Worm (Caenorhabditis elegans): Measurements from ENCODE around the gene cnc-7.
"Not testable (repeated sequence)": the region's sequence is repeated elsewhere in the genome, so short reads cannot be mapped to it uniquely, and the experiment has no call there.

cnc-7 gene

DNA sequence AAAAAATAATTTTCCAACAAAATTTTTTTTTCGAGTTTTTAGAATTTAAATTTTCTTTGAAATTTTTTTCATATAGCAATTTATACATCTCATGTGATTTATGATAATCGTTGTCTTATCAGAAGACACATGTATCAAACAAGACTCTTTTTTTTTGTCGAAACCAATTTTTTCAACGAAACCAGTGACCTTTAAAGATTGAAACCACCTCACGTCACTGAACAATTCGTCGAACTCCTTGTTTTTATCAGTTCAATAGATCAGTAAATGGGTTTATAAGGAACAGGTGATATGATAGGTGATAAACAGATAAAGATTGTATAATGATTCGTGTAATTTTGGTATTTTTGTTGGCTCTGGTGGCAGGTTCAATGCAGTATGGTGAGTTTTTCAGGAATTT is at the start of gene cnc-7:
Gene cnc-7, plus strand, starts transcription at position 301 of the 400 bp plus-strand sequence.
- TF ChIP-seq him-1 (tag; optimal IDR thresholded peaks at IDR 0.05) (no peak), dao-5 (tag; optimal IDR thresholded peaks at IDR 0.05) (no peak), W03F9.2 (tag; optimal IDR thresholded peaks at IDR 0.05) (no peak)

DNA sequence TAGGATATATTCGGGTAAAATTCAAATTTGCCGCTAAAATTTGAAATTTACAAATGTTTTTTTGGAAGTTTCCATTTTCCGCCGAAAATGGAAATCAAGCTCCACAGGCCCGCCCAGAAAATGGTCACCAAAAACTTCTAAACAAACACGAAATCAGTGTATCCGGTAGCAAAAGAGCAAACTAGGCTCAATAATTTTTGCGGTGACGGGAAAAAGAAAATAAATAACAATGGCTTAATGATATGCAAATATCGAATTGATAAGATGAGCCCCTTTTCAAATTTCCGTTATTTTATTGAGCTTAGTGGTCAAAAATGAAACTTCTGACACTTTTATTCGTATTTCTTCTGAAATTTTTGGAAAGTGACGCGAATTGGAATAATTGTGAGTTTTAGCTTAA is 49.0 kb upstream of the cnc-7 start, which contains the start of gene Y38H6A.3:
Gene Y38H6A.3, plus strand, starts transcription at position 301 of the 400 bp plus-strand sequence.
- TF ChIP-seq dao-5 (tag; optimal IDR thresholded peaks at IDR 0.05), result no peak
- no peak for TF ChIP-seq him-1 (tag; optimal IDR thresholded peaks at IDR 0.05)
- no peak for TF ChIP-seq W03F9.2 (tag; optimal IDR thresholded peaks at IDR 0.05)

DNA sequence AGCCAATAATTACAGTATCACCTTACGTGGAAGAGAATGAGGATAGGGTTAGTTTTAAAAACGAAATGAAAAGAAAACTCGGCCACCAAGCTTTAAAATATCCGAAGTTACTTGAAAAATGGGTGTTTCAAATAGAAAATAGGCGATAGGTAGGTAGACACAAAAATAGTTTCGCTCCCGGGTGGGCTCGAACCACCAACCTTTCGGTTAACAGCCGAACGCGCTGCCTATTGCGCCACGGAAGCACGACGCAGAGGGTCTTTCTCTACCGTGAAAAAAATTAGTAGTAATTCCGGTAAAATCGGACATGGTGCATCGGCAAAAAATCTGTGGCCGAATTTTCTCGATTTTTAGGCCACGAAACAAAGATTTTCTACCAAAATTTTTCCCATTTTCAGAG is 46.2 kb upstream of the cnc-7 start:
- no peak for TF ChIP-seq dao-5 (tag; optimal IDR thresholded peaks at IDR 0.05)
- no peak for TF ChIP-seq him-1 (tag; optimal IDR thresholded peaks at IDR 0.05)
- no peak for TF ChIP-seq W03F9.2 (tag; optimal IDR thresholded peaks at IDR 0.05)

DNA sequence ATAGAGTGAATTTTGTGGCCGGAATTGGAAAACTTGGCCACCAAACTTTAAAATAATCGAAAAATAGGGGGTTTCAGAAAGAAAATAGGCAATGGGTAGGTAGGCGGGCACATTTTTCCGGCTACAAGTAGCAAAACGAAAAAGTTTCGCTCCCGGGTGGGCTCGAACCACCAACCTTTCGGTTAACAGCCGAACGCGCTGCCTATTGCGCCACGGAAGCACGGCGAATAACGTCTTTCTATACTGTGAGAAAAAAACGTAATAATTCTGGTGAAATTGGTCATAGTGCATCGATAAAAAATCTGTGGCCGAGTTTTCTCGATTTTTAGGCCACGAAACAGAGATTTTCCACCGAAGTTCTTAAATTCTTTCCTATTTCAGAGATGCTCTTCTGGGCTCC is 43.5 kb upstream of the cnc-7 start:
- no peak for TF ChIP-seq him-1 (tag; optimal IDR thresholded peaks at IDR 0.05)
- no peak for TF ChIP-seq dao-5 (tag; optimal IDR thresholded peaks at IDR 0.05)
- TF ChIP-seq W03F9.2 (tag; optimal IDR thresholded peaks at IDR 0.05), result no peak

DNA sequence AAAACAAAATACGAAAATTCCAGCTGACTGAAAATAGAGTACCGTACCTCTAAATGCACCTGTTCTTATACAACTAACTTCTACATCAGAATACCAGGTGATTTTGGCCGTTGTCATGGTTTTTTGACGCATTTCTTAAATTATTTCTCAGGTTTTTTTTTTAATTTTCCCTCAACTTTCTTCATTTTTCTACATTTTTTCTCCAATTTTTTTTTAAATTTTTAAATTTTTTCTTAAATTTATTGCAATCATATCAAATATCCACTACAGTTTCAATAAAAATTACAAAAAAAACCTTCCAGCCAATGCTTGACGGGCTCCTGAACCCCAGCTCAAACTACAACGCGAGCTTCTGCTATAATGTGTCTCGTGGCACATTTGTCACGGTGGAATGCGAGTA is 42.7 kb upstream of the cnc-7 start, which contains the start of gene K02E2.1:
Gene K02E2.1, plus strand, starts transcription at position 301 of the 400 bp plus-strand sequence.
- TF ChIP-seq dao-5 (tag; optimal IDR thresholded peaks at IDR 0.05), result no peak
- TF ChIP-seq W03F9.2 (tag; optimal IDR thresholded peaks at IDR 0.05), result no peak
- no peak for TF ChIP-seq him-1 (tag; optimal IDR thresholded peaks at IDR 0.05)

DNA sequence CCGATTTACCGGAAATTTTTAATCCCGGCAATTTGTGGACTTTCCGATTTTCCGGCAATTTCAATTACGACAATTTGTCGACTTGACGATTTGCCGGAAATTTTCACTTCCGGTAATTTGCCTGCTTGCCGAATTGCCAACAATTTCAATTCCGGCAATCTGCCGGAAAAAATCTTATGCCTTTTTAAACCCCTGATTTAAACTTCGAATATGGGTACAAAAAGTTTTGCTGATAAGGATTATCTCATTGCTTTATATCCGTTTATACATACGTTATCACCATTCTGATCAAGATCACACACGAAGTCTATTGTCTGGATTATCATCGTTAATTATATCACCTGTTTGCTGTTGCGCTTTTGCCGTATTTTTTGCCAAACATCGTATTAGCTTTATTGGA is 37.4 kb upstream of the cnc-7 start, which contains the start of gene grd-11:
Gene grd-11, plus strand, starts transcription at position 301 of the 400 bp plus-strand sequence.
- TF ChIP-seq W03F9.2 (tag; optimal IDR thresholded peaks at IDR 0.05) (no peak), dao-5 (tag; optimal IDR thresholded peaks at IDR 0.05) (no peak), him-1 (tag; optimal IDR thresholded peaks at IDR 0.05) (no peak)

DNA sequence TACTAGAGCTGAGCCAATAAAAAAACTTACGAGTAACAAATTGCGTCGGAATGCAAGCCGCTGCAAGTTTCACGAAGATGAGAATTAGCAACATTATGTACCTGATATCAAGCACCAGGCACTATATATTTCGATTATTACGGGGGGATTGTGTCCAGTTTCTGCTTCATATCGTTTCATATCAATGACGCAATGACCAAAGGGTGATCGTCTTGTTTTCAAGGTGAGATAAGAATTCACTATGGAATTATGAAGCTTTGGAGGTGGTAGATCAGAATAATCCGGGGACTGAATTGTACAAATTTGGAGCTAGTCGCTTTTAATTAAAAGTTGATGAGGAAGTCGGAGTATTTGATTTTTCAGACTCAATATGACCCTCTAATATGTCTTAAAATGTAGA is 27.0 kb upstream of the cnc-7 start, which contains the start of gene K02E2.8:
Gene K02E2.8, minus strand, starts transcription at position 101 of the 400 bp plus-strand sequence.
- no peak for TF ChIP-seq dao-5 (tag; optimal IDR thresholded peaks at IDR 0.05)

DNA sequence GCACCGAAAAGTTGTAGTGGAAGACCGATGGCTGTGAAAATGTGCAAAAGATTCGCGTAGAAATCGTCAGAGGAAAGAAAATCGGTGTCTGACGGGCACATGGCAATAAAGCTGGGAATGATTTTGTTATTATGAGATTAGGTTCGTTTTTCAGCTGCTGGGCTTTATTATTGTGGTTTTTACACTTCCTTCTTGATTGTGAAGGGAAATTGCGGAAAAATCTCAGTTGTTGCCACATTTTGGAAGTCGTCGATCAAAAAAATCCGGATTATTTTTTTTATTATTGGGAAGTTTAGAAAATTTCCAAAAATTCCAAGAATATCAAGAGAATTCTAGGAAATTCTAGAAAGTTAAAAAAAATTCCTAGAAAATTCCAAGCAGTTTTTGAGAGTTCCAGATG is 24.7 kb upstream of the cnc-7 start, which contains the start of gene srh-177:
Gene srh-177, minus strand, starts transcription at position 101 of the 400 bp plus-strand sequence.
- TF ChIP-seq him-1, dao-5, W03F9.2 (tag; optimal IDR thresholded peaks at IDR 0.05): not testable (repeated sequence)

DNA sequence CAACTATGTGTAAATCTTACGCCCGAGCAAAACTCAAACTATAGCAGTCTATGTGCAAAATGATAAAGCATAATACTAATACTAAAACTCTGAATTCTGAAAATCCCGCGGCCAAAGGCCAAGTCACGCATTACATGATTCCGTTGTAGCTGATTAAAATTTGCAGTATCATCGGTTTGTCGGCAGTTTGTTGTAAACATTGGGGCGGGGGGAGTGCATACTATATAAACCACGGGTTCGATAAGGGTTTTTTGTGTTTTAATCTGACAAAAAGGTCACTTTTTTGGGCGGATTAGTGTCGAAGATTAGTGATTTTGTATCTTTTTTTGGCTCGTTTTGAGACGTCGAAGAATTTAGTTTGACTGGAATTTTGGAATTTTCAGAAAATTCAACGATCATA is 19.4 kb upstream of the cnc-7 start:
- TF ChIP-seq W03F9.2 (tag; optimal IDR thresholded peaks at IDR 0.05), result no peak
- no peak for TF ChIP-seq him-1 (tag; optimal IDR thresholded peaks at IDR 0.05)
- TF ChIP-seq dao-5 (tag; optimal IDR thresholded peaks at IDR 0.05), result no peak

DNA sequence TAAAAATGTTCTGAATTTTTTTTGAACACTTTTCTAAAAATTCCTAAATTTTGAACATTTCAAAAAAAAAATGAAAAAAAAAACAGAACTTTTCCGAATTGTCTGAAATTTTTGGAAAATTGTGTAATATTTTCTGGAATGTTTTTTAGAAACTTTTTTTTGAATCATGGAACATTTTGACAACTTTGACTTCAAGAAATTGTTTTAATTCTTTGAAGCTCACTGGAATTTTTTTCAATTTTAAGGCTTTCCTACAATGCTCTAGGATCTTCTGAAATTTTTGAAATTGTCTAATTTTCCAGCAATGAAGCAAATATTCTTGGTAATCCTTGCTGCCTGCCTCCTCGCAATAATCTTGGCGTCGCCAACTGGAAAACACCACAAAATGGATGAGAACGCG is 18.6 kb upstream of the cnc-7 start, which contains the start of gene ins-35:
Gene ins-35, plus strand, starts transcription at position 301 of the 400 bp plus-strand sequence.
- no peak for TF ChIP-seq him-1 (tag; optimal IDR thresholded peaks at IDR 0.05)
- no peak for TF ChIP-seq W03F9.2 (tag; optimal IDR thresholded peaks at IDR 0.05)
- TF ChIP-seq dao-5 (tag; optimal IDR thresholded peaks at IDR 0.05), result no peak

DNA sequence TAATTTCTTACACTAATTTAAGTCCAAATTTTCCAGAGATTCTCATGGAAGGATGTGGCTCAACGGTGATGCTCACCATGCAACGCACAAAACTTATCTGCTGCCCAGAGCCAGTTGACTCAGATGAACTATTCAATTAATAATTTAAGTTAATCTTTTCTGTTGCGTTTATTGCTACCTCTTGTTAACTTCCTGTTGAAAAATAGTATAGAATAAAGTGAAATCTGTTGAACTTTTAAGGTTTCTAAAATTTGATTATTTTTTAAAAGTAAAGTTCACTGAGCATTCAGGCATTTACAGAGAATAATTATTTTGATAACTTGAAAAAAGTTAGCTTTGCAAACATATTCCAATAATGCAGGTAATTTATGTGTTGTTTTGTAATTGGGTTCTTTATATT is 17.8 kb upstream of the cnc-7 start:
- TF ChIP-seq W03F9.2 (tag; optimal IDR thresholded peaks at IDR 0.05), result no peak
- no peak for TF ChIP-seq him-1 (tag; optimal IDR thresholded peaks at IDR 0.05)
- TF ChIP-seq dao-5 (tag; optimal IDR thresholded peaks at IDR 0.05), result no peak

DNA sequence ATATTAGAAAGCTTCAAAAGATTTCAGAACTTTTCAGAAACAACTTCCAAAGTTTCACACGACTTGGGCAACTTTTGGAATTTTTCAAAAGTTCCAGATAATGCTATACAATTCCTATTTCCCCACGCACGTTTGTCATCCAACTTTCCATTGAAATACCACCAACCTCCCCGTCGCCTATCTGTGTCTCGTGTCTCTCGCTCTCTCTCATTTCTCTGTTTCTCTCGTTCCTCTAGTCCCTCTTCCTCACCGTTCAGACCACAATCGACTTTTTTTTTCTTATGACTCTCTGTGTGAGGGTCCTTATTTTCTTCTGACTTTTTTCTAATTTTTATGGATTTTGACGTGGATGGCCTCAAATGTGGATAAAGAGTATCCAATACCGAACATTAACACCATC is 13.6 kb upstream of the cnc-7 start, which contains the start of gene K02E2.6:
Gene K02E2.6, plus strand, starts transcription at position 242 of the 400 bp plus-strand sequence.
- TF ChIP-seq him-1 (tag; optimal IDR thresholded peaks at IDR 0.05) (no peak), dao-5 (tag; optimal IDR thresholded peaks at IDR 0.05) (no peak), W03F9.2 (tag; optimal IDR thresholded peaks at IDR 0.05) (no peak)

DNA sequence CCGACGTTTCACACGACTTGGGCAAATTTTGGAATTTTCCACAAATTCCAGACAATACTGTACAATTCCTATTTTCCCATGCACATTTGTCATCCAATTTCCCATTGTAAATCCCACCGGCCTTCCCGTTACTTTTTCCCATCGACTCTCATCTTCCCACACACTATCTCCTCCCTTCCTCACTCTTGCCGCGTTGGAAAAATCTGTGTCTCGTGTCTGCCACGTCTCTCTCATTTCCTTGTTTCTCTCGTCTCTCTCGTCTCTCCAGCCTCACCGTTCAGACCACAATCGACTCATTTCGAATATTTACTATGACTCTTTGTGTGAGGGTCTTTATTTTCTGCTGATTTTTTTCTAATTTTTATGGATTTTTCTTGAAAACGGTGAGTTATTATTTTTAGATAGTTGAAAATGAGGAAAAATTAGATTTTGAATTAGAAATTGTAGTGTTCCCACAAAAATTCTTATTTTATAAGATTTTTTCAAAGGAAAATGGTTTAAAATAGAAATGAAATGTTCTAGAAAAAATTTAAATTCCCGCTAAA is 10.7 kb upstream of the cnc-7 start, which contains the start of gene K02E2.11:
Gene K02E2.11, plus strand, starts transcription at position 251 of the 545 bp plus-strand sequence.
- TF ChIP-seq W03F9.2 (tag; optimal IDR thresholded peaks at IDR 0.05) (peak; percentile 11), him-1 (tag; optimal IDR thresholded peaks at IDR 0.05) (no peak), dao-5 (tag; optimal IDR thresholded peaks at IDR 0.05) (no peak)

DNA sequence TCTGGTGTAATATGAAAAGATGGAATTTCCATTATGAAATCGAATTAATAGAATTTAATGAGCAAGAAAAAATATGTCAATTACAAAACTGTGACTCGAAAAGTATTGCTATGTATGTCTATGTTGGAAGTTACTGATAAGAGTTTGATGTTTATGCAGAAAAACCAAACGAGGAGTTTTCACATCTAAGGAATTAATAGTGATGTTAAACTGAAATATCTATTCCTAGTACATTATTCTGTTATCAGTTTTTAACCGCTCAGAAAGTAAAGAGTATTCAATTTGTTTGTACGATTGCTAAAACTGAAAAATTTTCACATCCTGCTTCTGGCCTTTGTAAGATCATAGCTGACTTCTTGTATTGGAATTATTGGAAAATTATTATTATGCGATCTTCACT is 6.9 kb upstream of the cnc-7 start, which contains the start of gene K02E2.7:
Gene K02E2.7, minus strand, starts transcription at position 101 of the 400 bp plus-strand sequence.
- TF ChIP-seq W03F9.2 (tag; optimal IDR thresholded peaks at IDR 0.05) (no peak), him-1 (tag; optimal IDR thresholded peaks at IDR 0.05) (no peak), dao-5 (tag; optimal IDR thresholded peaks at IDR 0.05) (no peak)
